Worm (Caenorhabditis elegans): ENCODE results near the gene glb-28.

glb-28 gene

ce11 chrX:15339807-15340596 lies 23.0 kb upstream of the glb-28 start, which contains the start of gene Y15E3A.5 (continued):
- TF ChIP-seq F44E2.7 (GFP tag; IDR thresholded peaks at IDR 0.05) (no peak), daf-16 (GFP tag; optimal IDR thresholded peaks at IDR 0.05) (no peak), daf-16 (tag; optimal IDR thresholded peaks at IDR 0.05) (peak; percentile 67)

ce11 chrX:15338195-15338594 lies 21.1 kb upstream of the glb-28 start:
- TF ChIP-seq hlh-11 (tag; optimal IDR thresholded peaks at IDR 0.05) (peak; percentile 36), fkh-10 (GFP tag; optimal IDR thresholded peaks at IDR 0.05) (no peak), hif-1 (tag; optimal IDR thresholded peaks at IDR 0.05) (peak in 1 of 2 experiments; percentile 77), daf-16 (GFP tag; optimal IDR thresholded peaks at IDR 0.05) (peak in 1 of 2 experiments; percentile 36), daf-16 (tag; optimal IDR thresholded peaks at IDR 0.05) (no peak), nhr-11 (tag; optimal IDR thresholded peaks at IDR 0.05) (peak; percentile 37)

ce11 chrX:15336392-15336791 lies 19.3 kb upstream of the glb-28 start:
- TF ChIP-seq dve-1 (tag; optimal IDR thresholded peaks at IDR 0.05; ENCODE audit: insufficient read depth) (no peak), nhr-25 (tag; optimal IDR thresholded peaks at IDR 0.05; ENCODE audit: borderline replicate concordance, insufficient read depth) (peak; percentile 11)

- TF ChIP-seq aha-1 (tag) (peak; percentile 50), unc-62 (GFP tag; optimal IDR thresholded peaks at IDR 0.05 in 1 of 2) (peak in 1 of 2 experiments; percentile 61), unc-62 (tag; optimal IDR thresholded peaks at IDR 0.05) (no peak), set-16 (GFP tag; IDR thresholded peaks at IDR 0.05) (no peak), dmd-6 (GFP tag; IDR thresholded peaks at IDR 0.05) (no peak)
Observed at ce11 chrX:15335636-15336035, 18.6 kb upstream of the glb-28 start.

- TF ChIP-seq dve-1 (tag; optimal IDR thresholded peaks at IDR 0.05; ENCODE audit: insufficient read depth) (no peak), hif-1 (tag; optimal IDR thresholded peaks at IDR 0.05) (no peak), tag-97 (GFP tag; IDR thresholded peaks at IDR 0.05) (no peak), pha-4 (GFP tag; IDR thresholded peaks at IDR 0.05) (0 out of 2 replicates have a peak, but pooled peaks have one; percentile 27), pha-4 (tag; optimal IDR thresholded peaks at IDR 0.05) (peak; percentile 73), lim-7 (GFP tag; IDR thresholded peaks at IDR 0.05) (no peak), spr-1 (tag; optimal IDR thresholded peaks at IDR 0.05) (no peak), mep-1 (tag; optimal IDR thresholded peaks at IDR 0.05) (no peak), daf-16 (GFP tag; optimal IDR thresholded peaks at IDR 0.05) (no peak), daf-16 (tag; optimal IDR thresholded peaks at IDR 0.05) (peak; percentile 21)
Observed at ce11 chrX:15334897-15335296, 17.9 kb upstream of the glb-28 start.

- TF ChIP-seq mep-1 (tag; optimal IDR thresholded peaks at IDR 0.05) (no peak), nhr-48 (tag; optimal IDR thresholded peaks at IDR 0.05) (no peak), cey-2 (tag; optimal IDR thresholded peaks at IDR 0.05; ENCODE audit: borderline replicate concordance, insufficient read depth) (no peak), nhr-77 (tag; optimal IDR thresholded peaks at IDR 0.05) (no peak), daf-8 (GFP tag; IDR thresholded peaks at IDR 0.05) (no peak), pqm-1 (tag; optimal IDR thresholded peaks at IDR 0.05) (no peak), nhr-6 (tag; optimal IDR thresholded peaks at IDR 0.05) (no peak), aly-2 (tag; optimal IDR thresholded peaks at IDR 0.05) (no peak), F37D6.2 (tag; optimal IDR thresholded peaks at IDR 0.05) (no peak), zfp-2 (tag; optimal IDR thresholded peaks at IDR 0.05) (no peak), unc-39 (tag; optimal IDR thresholded peaks at IDR 0.05) (no peak), nhr-10 (tag; optimal IDR thresholded peaks at IDR 0.05) (no peak), vab-7 (GFP tag; IDR thresholded peaks at IDR 0.05) (no peak)
Observed at ce11 chrX:15330664-15331063, 13.6 kb upstream of the glb-28 start, which contains the start of gene Y15E3A.4. Gene Y15E3A.4, plus strand, starts transcription at chrX:15330964.
